Fruit fly (Drosophila melanogaster) whole organism, embryonic: ENCODE results near the gene CG34429.

Experiments used
- CG10543 ChIP-seq: fragments of 200-800 bp; sonication (Bioruptor generic); optimal IDR thresholded peaks from 3 replicates; lab custom pipeline; 2017; ENCODE audit warnings: missing biosample characterization, mild to moderate bottlenecking, missing genetic modification characterization, moderate library complexity
- CG12942 ChIP-seq: fragments of 200-800 bp; sonication (Bioruptor generic); optimal IDR thresholded peaks from 3 replicates; lab custom pipeline; 2016; ENCODE audit warnings: missing biosample characterization, missing genetic modification characterization
- CG13123 ChIP-seq: fragments of 200-800 bp; sonication (Bioruptor generic); optimal IDR thresholded peaks from 2 replicates; lab custom pipeline; 2016; ENCODE audit warnings: missing biosample characterization, missing genetic modification characterization
- CG13424 ChIP-seq: fragments of 200-800 bp; sonication (Bioruptor generic); optimal IDR thresholded peaks from 2 replicates; lab custom pipeline; 2019; ENCODE audit warnings: missing biosample characterization, mild to moderate bottlenecking, missing genetic modification characterization, moderate library complexity
- CG15011 ChIP-seq: fragments of 200-800 bp; sonication (Bioruptor generic); optimal IDR thresholded peaks from 3 replicates; lab custom pipeline; 2018; ENCODE audit warnings: missing biosample characterization, mild to moderate bottlenecking, missing genetic modification characterization
- CG1792 ChIP-seq: fragments of 200-800 bp; sonication (Bioruptor generic); optimal IDR thresholded peaks from 2 replicates; lab custom pipeline; 2016; ENCODE audit warnings: missing biosample characterization, missing genetic modification characterization
- CG18476 ChIP-seq: fragments of 200-800 bp; sonication (Bioruptor generic); optimal IDR thresholded peaks from 2 replicates; lab custom pipeline; 2016; ENCODE audit warnings: missing biosample characterization, mild to moderate bottlenecking, missing genetic modification characterization
- CG2129 ChIP-seq: fragments of 200-800 bp; sonication (Bioruptor generic); IDR thresholded peaks from 2 replicates; pipeline ENCODE4 v1.3.6; 2022; ENCODE audit warnings: missing biosample characterization, missing genetic modification characterization; ENCODE audit not compliant: partially characterized antibody
- CG2199 ChIP-seq: fragments of 200-800 bp; sonication (Bioruptor generic); IDR thresholded peaks from 3 replicates; pipeline ENCODE4 v1.3.6; 2022; ENCODE audit warnings: missing biosample characterization, missing genetic modification characterization
- CG2712 ChIP-seq: fragments of 200-800 bp; optimal IDR thresholded peaks from 3 replicates; lab custom pipeline; 2019; ENCODE audit warnings: missing biosample characterization, mild to moderate bottlenecking, missing genetic modification characterization, moderate library complexity
- CG33213 ChIP-seq: fragments of 200-800 bp; sonication (Bioruptor generic); optimal IDR thresholded peaks from 3 replicates; lab custom pipeline; 2016; ENCODE audit warnings: missing biosample characterization, missing genetic modification characterization
- CG4360 ChIP-seq: fragments of 200-800 bp; sonication (Bioruptor generic); IDR thresholded peaks from 2 replicates; pipeline ENCODE4 v1.3.6; 2022; ENCODE audit warnings: missing biosample characterization, missing genetic modification characterization
- CG4730 ChIP-seq: fragments of 200-800 bp; sonication (Bioruptor generic); IDR thresholded peaks from 2 replicates; pipeline ENCODE4 v1.3.6; 2022; ENCODE audit warnings: missing biosample characterization, missing genetic modification characterization
- CG4854 ChIP-seq: fragments of 200-800 bp; sonication (Bioruptor generic); optimal IDR thresholded peaks from 2 replicates; lab custom pipeline; 2016; ENCODE audit warnings: missing biosample characterization, missing genetic modification characterization, inconsistent platforms
- CG7372 ChIP-seq: fragments of 200-800 bp; sonication (Bioruptor generic); IDR thresholded peaks from 2 replicates; pipeline ENCODE4 v1.3.6; 2022; ENCODE audit warnings: missing biosample characterization, missing genetic modification characterization
- CG9876 ChIP-seq: fragments of 200-800 bp; sonication (Bioruptor generic); optimal IDR thresholded peaks from 2 replicates; lab custom pipeline; 2016; ENCODE audit warnings: missing biosample characterization, missing genetic modification characterization
- CG9932 ChIP-seq: fragments of 200-800 bp; sonication (Bioruptor generic); IDR thresholded peaks from 2 replicates; pipeline ENCODE4 v1.3.6; 2022; ENCODE audit warnings: missing biosample characterization, missing genetic modification characterization
- D ChIP-seq, 2 experiments: fragments of 200-800 bp in 1 of 2; fragments of >200 bp in 1 of 2; sonication (Bioruptor generic) in 1 of 2; optimal IDR thresholded peaks; 2 replicates in 1 of 2; 3 replicates in 1 of 2; lab custom pipeline; 2017; ENCODE audit warnings: mild to moderate bottlenecking in 1 of 2, missing biosample characterization in 1 of 2, missing genetic modification characterization in 1 of 2, missing genetic modification reagents in 1 of 2
- D19B ChIP-seq: fragments of 200-800 bp; sonication (Bioruptor generic); optimal IDR thresholded peaks from 2 replicates; lab custom pipeline; 2017; ENCODE audit warnings: missing biosample characterization, mild to moderate bottlenecking, missing genetic modification characterization
- Dbx ChIP-seq: fragments of 200-800 bp; sonication (Bioruptor generic); IDR thresholded peaks from 3 replicates; pipeline ENCODE4 v1.3.6; 2022; ENCODE audit warnings: missing biosample characterization, missing genetic modification characterization
- Dfd ChIP-seq, 2 experiments: fragments of >200 bp; optimal IDR thresholded peaks; 2 replicates each; lab custom pipeline; 2017; ENCODE audit warnings: missing biosample characterization in 2 of 2, missing genetic modification characterization in 2 of 2
- Dip3 ChIP-seq: fragments of 200-800 bp; sonication (Bioruptor generic); optimal IDR thresholded peaks from 3 replicates; lab custom pipeline; 2016; ENCODE audit warnings: missing biosample characterization, missing genetic modification characterization
- Doc3 ChIP-seq: fragments of 200-800 bp; sonication (Bioruptor generic); IDR thresholded peaks from 3 replicates; pipeline ENCODE4 v1.3.6; 2022; ENCODE audit warnings: missing biosample characterization, missing genetic modification characterization; ENCODE audit not compliant: partially characterized antibody
- Elba2 ChIP-seq: fragments of 200-800 bp; sonication (Bioruptor generic); optimal IDR thresholded peaks from 3 replicates; lab custom pipeline; 2016; ENCODE audit warnings: missing biosample characterization, missing genetic modification characterization
- Ets97D ChIP-seq: fragments of 200-800 bp; sonication (Bioruptor generic); optimal IDR thresholded peaks from 3 replicates; lab custom pipeline; 2016; ENCODE audit warnings: missing biosample characterization, missing genetic modification characterization
- Gug ChIP-seq: fragments of 200-800 bp; sonication (Bioruptor generic); IDR thresholded peaks from 4 replicates; pipeline ENCODE4 v1.3.6; 2022; ENCODE audit warnings: missing biosample characterization, missing genetic modification characterization
- HLH3B ChIP-seq: fragments of 200-800 bp; sonication (Bioruptor generic); IDR thresholded peaks from 2 replicates; pipeline ENCODE4 v1.3.6; 2022; ENCODE audit warnings: missing biosample characterization, missing genetic modification characterization
- HLHmδ ChIP-seq: fragments of 200-800 bp; sonication (Bioruptor generic); optimal IDR thresholded peaks from 2 replicates; lab custom pipeline; 2018; ENCODE audit warnings: missing biosample characterization, mild to moderate bottlenecking, missing genetic modification characterization, moderate library complexity
- Optix ChIP-seq: fragments of 200-800 bp; sonication (Bioruptor generic); IDR thresholded peaks from 3 replicates; pipeline ENCODE4 v1.3.6; 2022; ENCODE audit warnings: missing biosample characterization, missing genetic modification characterization
- Scr ChIP-seq: fragments of 200-800 bp; sonication (Bioruptor generic); IDR thresholded peaks from 2 replicates; pipeline ENCODE4 v1.3.6; 2022; ENCODE audit warnings: missing biosample characterization, missing genetic modification characterization; ENCODE audit not compliant: partially characterized antibody
- az2 ChIP-seq: fragments of 200-800 bp; sonication (Bioruptor generic); optimal IDR thresholded peaks from 3 replicates; lab custom pipeline; 2016; ENCODE audit warnings: missing biosample characterization, missing genetic modification characterization
- bcd ChIP-seq: fragments of 200-800 bp; sonication (Bioruptor generic); optimal IDR thresholded peaks from 2 replicates; lab custom pipeline; 2017; ENCODE audit warnings: missing biosample characterization, mild to moderate bottlenecking, missing genetic modification characterization
- bigmax ChIP-seq: fragments of 200-800 bp; sonication (Bioruptor generic); optimal IDR thresholded peaks from 2 replicates; lab custom pipeline; 2018; ENCODE audit warnings: missing biosample characterization, mild to moderate bottlenecking, missing genetic modification characterization
- dati ChIP-seq: fragments of 200-800 bp; sonication (Bioruptor generic); IDR thresholded peaks from 2 replicates; pipeline ENCODE4 v1.3.6; 2022; ENCODE audit warnings: missing biosample characterization, missing genetic modification characterization
- esg ChIP-seq: fragments of 200-800 bp; sonication (Bioruptor generic); conservative IDR thresholded peaks from 2 replicates; pipeline ENCODE4 v1.3.6; 2022; ENCODE audit warnings: missing biosample characterization, missing genetic modification characterization
- fd102C ChIP-seq: fragments of 200-800 bp; sonication (Bioruptor generic); optimal IDR thresholded peaks from 2 replicates; lab custom pipeline; 2018; ENCODE audit warnings: missing biosample characterization, mild to moderate bottlenecking, missing genetic modification characterization, moderate library complexity
- gcm ChIP-seq: fragments of 200-800 bp; sonication (Bioruptor generic); optimal IDR thresholded peaks from 2 replicates; lab custom pipeline; 2019; ENCODE audit warnings: missing biosample characterization, mild to moderate bottlenecking, missing genetic modification characterization, moderate library complexity
- hkb ChIP-seq, 2 experiments: fragments of 200-800 bp in 1 of 2; fragments of >200 bp in 1 of 2; sonication (Bioruptor generic) in 1 of 2; IDR thresholded peaks in 1 of 2; optimal IDR thresholded peaks in 1 of 2; 2 replicates each; pipeline versions ENCODE4 v1.3.6 to Lab custom; 2017 to 2022; ENCODE audit warnings: missing biosample characterization in 1 of 2, missing genetic modification characterization in 1 of 2
- jumu ChIP-seq: fragments of 200-800 bp; sonication (Bioruptor generic); optimal IDR thresholded peaks from 3 replicates; lab custom pipeline; 2016; ENCODE audit warnings: missing biosample characterization, missing genetic modification characterization
- kni ChIP-seq: fragments of 200-800 bp; sonication (Bioruptor generic); optimal IDR thresholded peaks from 3 replicates; lab custom pipeline; 2017; ENCODE audit warnings: mild to moderate bottlenecking, missing biosample characterization, missing genetic modification reagents, missing genetic modification characterization
- lab ChIP-seq: fragments of 200-800 bp; sonication (Bioruptor generic); optimal IDR thresholded peaks from 3 replicates; lab custom pipeline; 2017; ENCODE audit warnings: missing biosample characterization, missing genetic modification characterization, mild to moderate bottlenecking, moderate library complexity, missing genetic modification reagents
- lmd ChIP-seq: fragments of 200-800 bp; sonication (Bioruptor generic); IDR thresholded peaks from 2 replicates; pipeline ENCODE4 v1.3.6; 2022; ENCODE audit warnings: missing biosample characterization, missing genetic modification characterization
- otp ChIP-seq: fragments of 200-800 bp; sonication (Bioruptor generic); IDR thresholded peaks from 3 replicates; pipeline ENCODE4, ENCODE4 v1.3.6; 2022; ENCODE audit warnings: missing biosample characterization, missing genetic modification characterization
- pum ChIP-seq: fragments of 200-800 bp; sonication (Bioruptor generic); optimal IDR thresholded peaks from 2 replicates; lab custom pipeline; 2016; ENCODE audit warnings: missing biosample characterization, missing genetic modification characterization
- sd ChIP-seq: fragments of 200-800 bp; sonication (Bioruptor generic); optimal IDR thresholded peaks from 3 replicates; lab custom pipeline; 2018; ENCODE audit warnings: missing biosample characterization, mild to moderate bottlenecking, missing genetic modification characterization, moderate library complexity
- toy ChIP-seq: fragments of 200-800 bp; sonication (Bioruptor generic); IDR thresholded peaks from 2 replicates; pipeline ENCODE4 v1.3.6; 2022; ENCODE audit warnings: missing biosample characterization, missing genetic modification characterization
- tup ChIP-seq: fragments of 200-800 bp; sonication (Bioruptor generic); optimal IDR thresholded peaks from 2 replicates; lab custom pipeline; 2016; ENCODE audit warnings: missing biosample characterization, mild to moderate bottlenecking, missing genetic modification characterization, moderate library complexity
- tx ChIP-seq: fragments of 200-800 bp; sonication (Bioruptor generic); optimal IDR thresholded peaks from 2 replicates; lab custom pipeline; 2016; ENCODE audit warnings: missing biosample characterization, missing genetic modification characterization
- vvl ChIP-seq: fragments of 200-800 bp; sonication (Bioruptor generic); IDR thresholded peaks from 2 replicates; pipeline ENCODE4 v1.3.6; 2022; ENCODE audit warnings: missing biosample characterization, missing genetic modification characterization
- wdn ChIP-seq: fragments of 200-800 bp; sonication (Bioruptor generic); IDR thresholded peaks from 2 replicates; pipeline ENCODE4 v1.3.6; 2022; ENCODE audit warnings: missing biosample characterization, missing genetic modification characterization

The CG34429 gene

DNA sequence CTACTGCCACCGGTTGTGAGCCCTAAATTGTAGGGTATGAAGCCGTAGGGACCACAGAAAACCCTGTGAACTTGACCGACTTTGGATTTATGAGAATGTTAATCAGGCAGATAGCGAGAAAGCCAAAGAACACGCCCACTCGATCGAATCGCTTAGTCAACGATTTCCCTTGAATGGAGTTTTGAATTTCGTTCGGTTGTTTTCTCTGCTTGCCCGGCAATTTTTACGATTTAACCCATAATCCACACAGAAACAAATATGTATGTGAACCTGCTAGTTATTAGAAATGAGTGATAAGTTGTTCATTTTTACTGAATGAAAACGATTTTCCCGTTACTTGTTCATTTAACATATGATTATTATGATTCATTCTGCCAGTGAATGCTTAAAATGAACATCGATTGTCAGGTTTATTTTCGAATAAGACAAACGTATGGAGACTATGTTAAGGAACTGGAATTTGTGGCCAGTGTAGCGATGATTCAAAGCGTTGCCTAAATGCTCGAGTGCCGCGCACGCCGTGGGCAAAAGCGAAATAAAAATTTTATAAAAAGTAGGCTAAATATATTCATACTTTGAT is 32.7 kb upstream of the CG34429 start (continued):
- TF ChIP-seq tx (no peak), lab (GFP tag; lab: Kevin White, UChicago) (no peak), Doc3 (GFP tag; lab: Robert Waterston, UW) (no peak), bcd (GFP tag; lab: Kevin White, UChicago) (no peak), CG1792 (GFP tag; lab: Kevin White, UChicago) (no peak), HLH3B (GFP tag; lab: Robert Waterston, UW) (no peak), CG9876 (GFP tag; lab: Kevin White, UChicago) (no peak), D19B (GFP tag; lab: Kevin White, UChicago) (no peak), Gug (no peak), CG9932 (GFP tag; lab: Robert Waterston, UW) (no peak), Dip3 (GFP tag; lab: Kevin White, UChicago) (no peak), bigmax (GFP tag; lab: Kevin White, UChicago) (no peak), sd (tag; lab: Kevin White, UChicago) (peak; percentile 20), CG33213 (GFP tag; lab: Kevin White, UChicago) (no peak), esg (GFP tag; lab: Robert Waterston, UW) (no peak), az2 (peak; percentile 11), CG4854 (GFP tag; lab: Kevin White, UChicago) (no peak), CG12942 (no peak), kni (GFP tag; lab: Kevin White, UChicago) (no peak), CG15011 (no peak), Dbx (GFP tag; lab: Robert Waterston, UW) (no peak), toy (GFP tag; lab: Robert Waterston, UW) (no peak), fd102C (no peak), CG4730 (GFP tag; lab: Robert Waterston, UW) (no peak), CG4360 (GFP tag; lab: Robert Waterston, UW) (no peak), jumu (GFP tag; lab: Kevin White, UChicago) (no peak), Elba2 (GFP tag; lab: Kevin White, UChicago) (no peak), CG2129 (no peak), CG2712 (tag; lab: Kevin White, UChicago) (peak; percentile 41), Optix (GFP tag; lab: Robert Waterston, UW) (no peak), wdn (no peak), CG7372 (GFP tag; lab: Robert Waterston, UW) (no peak), vvl (GFP tag; lab: Robert Waterston, UW) (no peak), CG2199 (GFP tag; lab: Robert Waterston, UW) (no peak), Dfd (GFP tag; optimal IDR thresholded peaks at IDR 0.05; lab: Kevin White, UChicago) (no peak), hkb (optimal IDR thresholded peaks at IDR 0.05; lab: Kevin White, UChicago) (no peak), hkb (GFP tag; IDR thresholded peaks at IDR 0.05; lab: Robert Waterston, UW) (0 out of 2 replicates have a peak, but pooled peaks have one; percentile 7), gcm (GFP tag; lab: Kevin White, UChicago) (no peak), HLHmδ (GFP tag; lab: Kevin White, UChicago) (no peak), otp (GFP tag; lab: Robert Waterston, UW) (no peak), pum (GFP tag; lab: Kevin White, UChicago) (peak; percentile 10), CG10543 (GFP tag; lab: Kevin White, UChicago) (no peak), lmd (GFP tag; lab: Robert Waterston, UW) (peak; percentile 31; the same call in 1 of the 2 replicates), D (optimal IDR thresholded peaks at IDR 0.05; lab: Kevin White, UChicago) (no peak), D (GFP tag; optimal IDR thresholded peaks at IDR 0.05; lab: Kevin White, UChicago) (no peak), Ets97D (GFP tag; lab: Kevin White, UChicago) (no peak), CG18476 (GFP tag; lab: Kevin White, UChicago) (no peak), Scr (no peak), tup (GFP tag; lab: Kevin White, UChicago) (no peak), dati (GFP tag; lab: Robert Waterston, UW) (no peak), CG13123 (GFP tag; lab: Kevin White, UChicago) (no peak), CG13424 (tag; lab: Kevin White, UChicago) (peak; percentile 30)
